Worm (Caenorhabditis elegans): Measurements from ENCODE around the gene che-6.

- TF ChIP-seq ama-1 (optimal IDR thresholded peaks at IDR 0.05) (no peak), nhr-237 (tag; optimal IDR thresholded peaks at IDR 0.05) (no peak), ztf-1 (GFP tag; conservative IDR thresholded peaks at IDR 0.05) (no peak), sem-4 (tag; optimal IDR thresholded peaks at IDR 0.05) (no peak), nhr-12 (tag; optimal IDR thresholded peaks at IDR 0.05) (no peak), snpc-4 (tag; optimal IDR thresholded peaks at IDR 0.05) (no peak), R02D3.7 (tag; optimal IDR thresholded peaks at IDR 0.05) (no peak), unc-62 (GFP tag; optimal IDR thresholded peaks at IDR 0.05) (no peak), F13H6.1 (tag; optimal IDR thresholded peaks at IDR 0.05) (no peak), mdl-1 (tag; optimal IDR thresholded peaks at IDR 0.05) (no peak), lin-39 (tag; optimal IDR thresholded peaks at IDR 0.05) (no peak)
These were observed 26.3 kb upstream of the che-6 start for ce11 chrIV:2137478-2137877.

Measured in whole organism, L2 larva.